Worm (Caenorhabditis elegans) whole organism, L4/young adult: ENCODE measurements around the gene phy-4.

Source experiments
- W03F9.2 ChIP-seq: fragments of 150-350 bp; optimal IDR thresholded peaks from 2 replicates; lab custom pipeline; 2014; ENCODE audit warnings: missing biosample characterization, missing genetic modification characterization
- dao-5 ChIP-seq: sonication (generic microtip); optimal IDR thresholded peaks from 2 replicates; lab custom pipeline; 2016; ENCODE audit warnings: missing genotype, missing genetic modification characterization, moderate library complexity, missing compliant biosample characterization
- him-1 ChIP-seq: sonication (generic microtip); optimal IDR thresholded peaks from 2 replicates; lab custom pipeline; 2016; ENCODE audit warnings: missing genotype, missing genetic modification reagents, missing genetic modification characterization, missing compliant biosample characterization

phy-4 gene

DNA sequence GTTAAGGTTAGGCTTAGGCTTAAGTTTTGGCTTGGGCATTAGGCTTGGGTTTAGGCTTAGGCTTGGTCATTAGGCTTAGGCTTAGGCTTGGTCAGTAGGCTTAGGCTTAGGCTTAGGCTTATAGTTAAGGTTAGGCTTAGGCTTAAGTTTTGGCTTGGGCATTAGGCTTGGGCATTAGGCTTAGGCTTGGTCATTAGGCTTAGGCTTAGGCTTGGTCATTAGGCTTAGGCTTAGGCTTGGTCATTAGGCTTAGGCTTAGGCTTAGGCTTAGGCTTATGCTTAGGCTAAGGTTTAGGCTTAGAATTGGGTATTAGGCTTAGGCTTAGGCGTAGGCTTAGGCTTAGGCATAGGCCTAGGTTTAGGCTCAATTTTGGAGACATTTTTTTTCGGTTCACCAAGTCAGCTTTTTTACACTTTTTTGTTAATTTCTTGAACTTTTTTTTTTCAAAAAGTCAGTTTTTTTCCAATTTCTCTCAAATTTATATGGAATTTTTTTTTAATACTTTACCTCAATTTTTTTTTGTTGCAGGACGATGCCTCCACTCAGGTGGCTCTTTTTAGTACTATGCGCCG is 10.8 kb downstream of the phy-4 start, which contains the start of gene Y43F8B.3:
TSS of gene Y43F8B.3 (plus strand) at position 523 of the 573 bp plus-strand sequence.
- TF ChIP-seq him-1 (tag; lab: Kevin White, UChicago) (no peak), dao-5 (tag; lab: Kevin White, UChicago) (no peak), W03F9.2 (tag; lab: Kevin White, UChicago) (no peak)

DNA sequence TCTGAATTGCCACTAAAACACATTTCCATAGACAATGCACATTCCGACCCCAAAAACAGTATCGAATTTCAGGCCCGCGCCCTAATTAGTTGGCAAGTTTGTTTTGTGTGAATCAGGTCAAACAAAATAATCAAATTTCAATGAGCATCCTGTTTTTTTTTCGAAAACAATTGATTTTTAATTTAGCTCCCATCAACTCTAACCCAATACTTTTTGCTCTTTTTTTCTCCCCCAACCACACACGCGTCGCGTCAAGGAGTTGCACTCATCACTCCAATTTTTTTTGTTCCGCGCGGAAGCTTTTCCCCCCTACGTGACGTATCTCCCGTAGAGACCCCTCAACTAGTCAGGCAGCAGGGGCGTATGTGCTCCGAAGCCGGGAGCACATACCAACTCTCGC is 12.1 kb downstream of the phy-4 start:
- TF ChIP-seq dao-5 (tag; lab: Kevin White, UChicago) (no peak), W03F9.2 (tag; lab: Kevin White, UChicago) (no peak), him-1 (tag; lab: Kevin White, UChicago) (no peak)

DNA sequence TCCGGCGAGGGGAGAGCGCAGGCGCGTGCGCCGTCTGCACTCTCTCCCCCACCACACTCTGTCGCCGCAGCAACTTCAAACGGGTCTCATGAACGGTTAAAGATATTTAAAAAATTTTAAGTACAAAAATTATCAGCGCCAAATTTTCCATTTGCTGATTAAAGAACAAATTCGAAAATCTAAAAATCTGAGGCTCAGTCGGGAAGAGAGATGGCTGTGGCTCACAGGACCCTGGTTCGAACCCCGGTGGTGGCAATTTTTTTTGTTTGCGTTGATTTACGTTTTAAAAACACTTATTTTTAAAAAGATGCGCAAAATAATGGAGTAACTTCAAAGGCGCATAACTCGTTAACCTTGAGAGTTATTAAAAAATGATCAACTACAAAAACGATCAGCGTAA is 16.4 kb downstream of the phy-4 start:
- TF ChIP-seq dao-5 (tag; lab: Kevin White, UChicago) (no peak), W03F9.2 (tag; lab: Kevin White, UChicago) (no peak), him-1 (tag; lab: Kevin White, UChicago) (no peak)

DNA sequence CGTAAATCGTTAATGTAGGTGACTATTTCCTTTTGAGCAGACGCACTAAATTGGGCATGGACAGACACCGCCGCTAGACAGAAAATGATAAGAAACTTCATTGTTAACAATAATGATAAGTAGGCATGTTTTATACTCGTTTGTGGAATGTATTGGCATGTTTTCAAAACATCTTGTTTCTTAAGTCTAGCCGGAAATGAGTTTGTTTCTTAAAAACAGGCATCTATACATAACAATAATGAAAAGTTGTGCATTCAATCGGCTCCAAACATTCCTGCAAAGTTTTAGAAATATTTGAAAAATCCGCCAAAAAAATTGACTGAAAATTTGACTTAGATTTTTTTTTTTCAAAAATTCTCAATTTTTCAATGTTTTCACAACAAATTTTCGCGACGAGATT is 17.9 kb downstream of the phy-4 start, which contains the start of gene scl-21:
TSS of gene scl-21 (minus strand) at position 101 of the 400 bp plus-strand sequence.
- no peak for TF ChIP-seq dao-5 (tag; lab: Kevin White, UChicago)
- no peak for TF ChIP-seq W03F9.2 (tag; lab: Kevin White, UChicago)
- TF ChIP-seq him-1 (tag; lab: Kevin White, UChicago), result no peak

DNA sequence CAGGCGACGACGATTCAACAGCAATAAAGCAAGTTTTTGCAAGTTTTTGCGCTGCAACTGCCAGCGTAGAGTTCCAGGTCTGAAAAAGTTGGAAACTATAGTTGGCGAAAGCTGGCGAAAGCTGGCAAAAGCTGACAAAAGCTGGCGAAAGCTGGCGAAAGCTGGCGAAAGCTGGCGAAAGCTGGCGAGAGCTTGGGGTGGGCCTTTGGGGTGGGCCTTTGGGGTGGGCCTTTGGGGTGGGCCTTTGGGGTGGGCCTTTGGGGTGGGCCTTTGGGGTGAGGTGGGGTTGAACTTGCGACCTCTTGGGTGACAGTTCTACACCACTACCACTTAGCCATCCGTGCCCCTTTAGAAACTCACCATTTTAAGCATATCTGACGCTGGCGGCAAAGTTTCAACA is 18.3 kb downstream of the phy-4 start:
- TF ChIP-seq dao-5 (tag; lab: Kevin White, UChicago), result no peak
- no peak for TF ChIP-seq him-1 (tag; lab: Kevin White, UChicago)
- TF ChIP-seq W03F9.2 (tag; lab: Kevin White, UChicago), result no peak

DNA sequence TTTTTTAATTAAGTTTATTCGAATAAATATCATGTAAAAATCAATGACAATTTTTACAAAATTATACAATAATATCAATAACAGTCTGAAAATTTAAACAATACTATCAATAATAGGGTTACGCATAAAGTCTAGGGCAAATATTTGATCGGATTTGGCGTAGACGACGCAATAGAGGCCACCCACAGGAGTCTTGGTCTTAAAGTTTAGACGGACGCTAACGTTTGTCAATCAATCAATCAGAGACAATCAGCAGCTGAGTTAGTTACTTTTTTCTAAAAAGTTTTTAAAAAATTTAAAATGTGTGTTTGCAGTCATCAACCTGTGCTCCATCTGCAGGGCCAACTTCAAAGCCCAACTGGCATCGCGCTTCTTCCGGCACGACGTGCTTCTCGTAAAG is 22.1 kb downstream of the phy-4 start, which contains the start of gene Y43F8B.29:
TSS of gene Y43F8B.29 (plus strand) at position 301 of the 400 bp plus-strand sequence.
- TF ChIP-seq dao-5 (tag; lab: Kevin White, UChicago), result no peak

DNA sequence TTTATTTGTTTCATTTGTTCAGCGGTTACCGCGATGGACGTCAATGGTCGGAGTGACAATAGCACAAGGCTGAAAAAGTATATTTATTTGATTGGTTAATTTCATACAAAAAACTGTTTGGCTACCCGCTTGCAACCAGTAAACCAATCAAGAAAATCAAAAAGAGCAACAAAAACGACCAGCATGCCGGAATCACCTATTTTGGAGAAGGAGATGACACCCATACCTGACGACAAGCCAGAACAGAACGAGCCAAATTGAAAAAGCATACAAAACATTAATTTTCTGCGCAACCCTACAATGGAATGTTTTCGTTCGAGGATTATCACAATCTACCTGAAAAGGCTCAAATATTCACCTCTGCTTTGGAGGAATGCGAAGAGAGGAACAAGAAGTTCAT is 23.0 kb downstream of the phy-4 start, which contains the start of gene Y43F8B.7:
TSS of gene Y43F8B.7 (plus strand) at position 301 of the 400 bp plus-strand sequence.
- TF ChIP-seq dao-5 (tag; lab: Kevin White, UChicago), result no peak
- TF ChIP-seq him-1 (tag; lab: Kevin White, UChicago), result no peak
- TF ChIP-seq W03F9.2 (tag; lab: Kevin White, UChicago), result no peak

DNA sequence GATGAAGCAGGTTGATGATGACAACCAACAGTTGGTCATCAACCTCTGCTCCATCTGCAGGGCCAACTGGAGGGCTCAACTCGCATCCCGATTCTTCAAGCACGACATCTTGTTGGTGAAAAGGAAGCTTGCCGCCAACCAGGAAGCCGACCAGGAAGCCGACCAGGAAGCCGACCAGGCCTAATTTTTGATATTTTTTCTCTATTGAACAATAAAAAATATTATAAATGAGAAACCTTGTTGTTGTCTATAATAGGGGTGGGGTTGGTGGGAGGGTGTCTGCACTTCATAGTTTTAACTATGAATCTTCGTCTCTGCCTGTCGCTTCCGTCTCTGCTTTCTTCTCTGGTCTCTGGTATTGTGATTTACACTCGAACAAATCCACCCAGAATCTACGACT is 27.8 kb downstream of the phy-4 start, which contains the start of gene Y43F8B.18:
TSS of gene Y43F8B.18 (plus strand) at position 301 of the 400 bp plus-strand sequence.
- TF ChIP-seq dao-5 (tag; lab: Kevin White, UChicago) (no peak), him-1 (tag; lab: Kevin White, UChicago) (no peak), W03F9.2 (tag; lab: Kevin White, UChicago) (no peak)

DNA sequence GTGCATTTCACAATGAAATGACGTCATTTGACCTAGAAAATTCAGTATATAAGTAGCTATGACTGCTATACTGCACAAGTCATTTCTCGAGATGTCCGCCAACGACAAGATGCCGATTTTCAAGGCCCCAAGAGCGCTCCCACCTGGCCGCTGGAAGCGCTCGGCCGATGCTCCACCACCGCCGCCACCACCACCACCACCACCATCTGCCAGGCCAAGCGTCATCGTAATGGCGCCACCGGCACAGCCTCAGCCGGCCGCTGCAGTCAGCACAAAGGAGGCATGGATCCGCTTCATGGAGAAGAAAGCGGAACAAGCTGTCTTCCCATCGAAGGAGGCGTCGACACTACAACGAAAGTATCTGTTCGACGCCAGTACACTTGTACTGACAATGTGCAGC is 28.2 kb downstream of the phy-4 start, which contains the start of gene Y43F8B.28:
TSS of gene Y43F8B.28 (plus strand) at position 59 of the 400 bp plus-strand sequence.
- TF ChIP-seq dao-5 (tag; lab: Kevin White, UChicago), result no peak
- TF ChIP-seq him-1 (tag; lab: Kevin White, UChicago), result no peak
- no peak for TF ChIP-seq W03F9.2 (tag; lab: Kevin White, UChicago)

DNA sequence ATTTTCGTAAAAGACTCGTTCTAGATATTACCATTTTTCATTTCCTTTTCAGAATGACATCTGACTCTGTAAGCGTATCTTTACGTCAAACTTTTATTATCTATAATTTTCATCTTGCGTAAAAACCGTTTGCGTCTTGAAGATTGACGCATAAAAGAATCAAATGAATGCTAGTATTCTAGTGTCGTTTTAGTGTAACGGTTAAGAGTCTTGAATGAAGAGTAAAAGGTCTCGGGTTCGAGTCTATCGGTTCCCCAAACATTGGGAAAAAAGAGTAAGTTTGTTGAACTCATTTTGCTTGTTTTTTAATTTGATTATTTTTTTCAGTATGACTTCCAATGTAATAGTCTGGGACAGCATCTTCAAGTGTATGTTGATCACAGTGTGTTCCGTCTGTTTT is 28.9 kb downstream of the phy-4 start, which contains the start of gene Y43F8B.17:
TSS of gene Y43F8B.17 (plus strand) at position 215 of the 400 bp plus-strand sequence.
- TF ChIP-seq dao-5 (tag; lab: Kevin White, UChicago), result no peak
- no peak for TF ChIP-seq W03F9.2 (tag; lab: Kevin White, UChicago)
- no peak for TF ChIP-seq him-1 (tag; lab: Kevin White, UChicago)

DNA sequence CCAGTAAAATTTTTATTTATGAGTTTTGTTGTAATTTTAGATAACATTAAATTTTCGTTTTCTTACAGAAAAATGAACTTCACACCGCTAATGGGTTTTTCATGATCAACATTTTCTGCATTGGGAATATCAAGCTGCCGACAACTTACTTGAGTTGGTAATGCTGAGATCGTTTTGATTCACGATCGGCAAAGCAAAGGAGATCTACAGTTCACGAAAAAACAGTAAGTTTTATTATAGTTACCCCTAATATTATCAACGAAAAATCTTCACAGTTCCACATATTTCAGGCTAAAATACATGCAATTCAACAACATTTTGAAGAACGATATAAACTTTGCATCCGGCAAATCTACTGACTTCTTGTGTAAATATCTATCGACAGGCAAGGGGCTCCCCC is 30.9 kb downstream of the phy-4 start, which contains the start of gene Y43F8B.22:
TSS of gene Y43F8B.22 (plus strand) at position 301 of the 400 bp plus-strand sequence.
- TF ChIP-seq W03F9.2 (tag; lab: Kevin White, UChicago) (no peak), dao-5 (tag; lab: Kevin White, UChicago) (no peak), him-1 (tag; lab: Kevin White, UChicago) (no peak)

DNA sequence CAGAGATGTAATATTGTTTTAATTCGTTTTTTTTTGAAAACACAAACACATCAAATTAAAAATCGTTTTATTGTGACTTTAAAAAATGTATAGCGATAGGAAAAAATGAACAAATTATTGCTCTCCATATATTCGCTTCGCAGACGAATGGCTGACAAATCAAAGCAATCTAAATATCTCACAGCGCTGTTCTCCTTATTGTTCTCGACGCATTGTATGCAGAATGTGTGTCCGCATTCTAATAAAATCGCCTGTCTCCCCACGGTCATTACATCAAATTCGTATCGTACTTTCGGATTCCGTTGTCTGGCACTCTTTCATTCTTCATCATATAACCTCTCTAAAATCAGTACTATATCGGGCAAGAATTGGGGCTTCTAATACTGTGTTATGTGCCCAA is 35.6 kb downstream of the phy-4 start, which contains the start of gene Y43F8B.9:
TSS of gene Y43F8B.9 (plus strand) at position 301 of the 400 bp plus-strand sequence.
- no peak for TF ChIP-seq dao-5 (tag; lab: Kevin White, UChicago)
- no peak for TF ChIP-seq W03F9.2 (tag; lab: Kevin White, UChicago)
- no peak for TF ChIP-seq him-1 (tag; lab: Kevin White, UChicago)

DNA sequence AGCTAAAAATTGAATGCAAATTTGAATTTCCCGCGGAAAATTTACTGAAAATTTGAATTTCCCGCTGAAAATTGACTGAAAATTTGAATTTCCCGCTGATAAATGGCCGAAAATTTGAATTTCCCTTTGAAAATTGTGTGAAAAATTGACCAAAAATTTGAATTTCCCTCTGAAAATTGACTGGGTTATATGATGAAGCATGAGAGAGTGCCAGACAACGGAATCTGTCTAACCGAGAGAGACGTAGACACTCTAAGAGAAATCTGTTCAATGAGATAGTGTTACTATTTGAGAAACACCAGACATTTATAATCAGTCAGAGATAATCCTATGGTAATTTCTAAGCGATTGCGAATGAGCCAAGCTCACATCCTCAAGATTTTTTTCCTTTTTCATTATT is 36.1 kb downstream of the phy-4 start:
- no peak for TF ChIP-seq dao-5 (tag; lab: Kevin White, UChicago)
- TF ChIP-seq W03F9.2 (tag; lab: Kevin White, UChicago), result no peak
- no peak for TF ChIP-seq him-1 (tag; lab: Kevin White, UChicago)
